Worm (Caenorhabditis elegans): ENCODE measurements around the gene ekl-6.

DNA sequence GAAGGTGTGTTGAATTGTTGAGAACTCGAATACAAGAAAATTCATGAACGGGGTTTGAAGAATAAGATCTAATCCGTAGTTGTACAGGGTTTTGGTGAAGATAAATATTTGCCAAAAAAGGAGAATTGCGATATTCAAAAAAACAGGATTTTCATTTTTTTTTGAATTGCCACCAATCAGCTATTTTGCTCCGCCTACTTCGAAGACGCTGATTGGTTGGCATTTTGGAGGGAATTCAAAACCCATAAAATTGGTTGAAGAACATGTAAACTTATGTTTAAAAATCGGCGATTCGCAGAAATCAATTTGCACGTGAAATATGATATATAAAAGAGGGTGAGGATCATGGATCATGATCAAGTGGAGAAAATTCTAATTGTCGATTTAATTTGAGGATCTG lies 11.8 kb downstream of the ekl-6 start:
- TF ChIP-seq ces-1 (GFP tag; optimal IDR thresholded peaks at IDR 0.05) (no peak), mab-5 (tag; optimal IDR thresholded peaks at IDR 0.05) (no peak), unc-62 (GFP tag; optimal IDR thresholded peaks at IDR 0.05) (no peak), mep-1 (tag; optimal IDR thresholded peaks at IDR 0.05) (no peak), sptf-1 (tag; optimal IDR thresholded peaks at IDR 0.05) (no peak), lsy-2 (tag; optimal IDR thresholded peaks at IDR 0.05) (no peak), pha-4 (tag; optimal IDR thresholded peaks at IDR 0.05) (no peak)

Data from whole organism, mixed stage, embryonic.